Worm (Caenorhabditis elegans) whole organism, L2 larva: ENCODE data around the gene F54F12.1.

Source experiments
- C34F6.9 ChIP-seq: fragments of 150-350 bp; optimal IDR thresholded peaks from 2 replicates; lab custom pipeline; 2014; ENCODE audit warnings: missing biosample characterization, missing genetic modification characterization
- F13H6.1 ChIP-seq: sonication (generic microtip); optimal IDR thresholded peaks from 2 replicates; lab custom pipeline; 2016; ENCODE audit warnings: missing genetic modification characterization, missing compliant biosample characterization
- R02D3.7 ChIP-seq: fragments of 150-350 bp; optimal IDR thresholded peaks from 2 replicates; lab custom pipeline; 2014; ENCODE audit warnings: missing biosample characterization, missing genetic modification characterization
- alr-1 ChIP-seq: fragments of 150-350 bp; optimal IDR thresholded peaks from 2 replicates; lab custom pipeline; 2014; ENCODE audit warnings: missing biosample characterization, missing genetic modification characterization
- ama-1 ChIP-seq: fragments of 150-350 bp; optimal IDR thresholded peaks from 2 replicates; lab custom pipeline; 2018; ENCODE audit warnings: inconsistent platforms
- blmp-1 ChIP-seq: sonication (generic microtip); optimal IDR thresholded peaks from 2 replicates; lab custom pipeline; 2017; ENCODE audit warnings: missing genetic modification characterization, mild to moderate bottlenecking, missing compliant biosample characterization, antibody characterized with exemption, moderate library complexity; ENCODE audit not compliant: insufficient read depth
- ceh-16 ChIP-seq: fragments of 150-350 bp; optimal IDR thresholded peaks from 2 replicates; lab custom pipeline; 2014; ENCODE audit warnings: missing biosample characterization, missing genetic modification characterization
- ceh-82 ChIP-seq: fragments of 150-350 bp; optimal IDR thresholded peaks from 2 replicates; lab custom pipeline; 2014; ENCODE audit warnings: missing biosample characterization, missing genetic modification characterization
- crh-2 ChIP-seq: sonication (generic microtip); optimal IDR thresholded peaks from 2 replicates; lab custom pipeline; 2017; ENCODE audit warnings: missing biosample characterization, missing genetic modification characterization
- dmd-4 ChIP-seq: sonication (generic microtip); optimal IDR thresholded peaks from 2 replicates; lab custom pipeline; 2017; ENCODE audit warnings: missing biosample characterization, missing genetic modification characterization
- egl-27 ChIP-seq: sonication (generic microtip); optimal IDR thresholded peaks from 3 replicates; lab custom pipeline; 2017; ENCODE audit warnings: missing biosample characterization, missing genetic modification reagents, missing genetic modification characterization
- elt-3 ChIP-seq: sonication (generic microtip); optimal IDR thresholded peaks from 2 replicates; lab custom pipeline; 2017; ENCODE audit warnings: missing biosample characterization, missing genetic modification characterization
- fos-1 ChIP-seq: fragments of 150-350 bp; optimal IDR thresholded peaks from 2 replicates; lab custom pipeline; 2014; ENCODE audit warnings: missing biosample characterization, missing genetic modification characterization
- gmeb-1 ChIP-seq: fragments of 150-350 bp; optimal IDR thresholded peaks from 2 replicates; lab custom pipeline; 2014; ENCODE audit warnings: missing biosample characterization, missing genetic modification characterization
- lin-39 ChIP-seq: fragments of 150-350 bp; optimal IDR thresholded peaks from 2 replicates; lab custom pipeline; 2014; ENCODE audit warnings: missing biosample characterization, missing genetic modification reagents, missing genetic modification characterization
- lsy-2 ChIP-seq, 2 experiments: fragments of 150-350 bp in 1 of 2; sonication (generic microtip) in 1 of 2; optimal IDR thresholded peaks; 2 replicates each; lab custom pipeline; 2014 to 2017; ENCODE audit warnings: missing biosample characterization in 2 of 2, missing genetic modification characterization in 2 of 2
- mab-5 ChIP-seq: fragments of 150-350 bp; optimal IDR thresholded peaks from 2 replicates; lab custom pipeline; 2014; ENCODE audit warnings: missing biosample characterization, missing genetic modification characterization
- mbf-1 ChIP-seq: sonication (generic microtip); optimal IDR thresholded peaks from 2 replicates; lab custom pipeline; 2017; ENCODE audit warnings: missing biosample characterization, missing genetic modification characterization
- nhr-10 ChIP-seq: sonication (generic microtip); optimal IDR thresholded peaks from 2 replicates; lab custom pipeline; 2017; ENCODE audit warnings: missing biosample characterization, missing genetic modification characterization
- nhr-11 ChIP-seq: fragments of 150-350 bp; optimal IDR thresholded peaks from 2 replicates; lab custom pipeline; 2014; ENCODE audit warnings: missing biosample characterization, missing genetic modification characterization
- nhr-12 ChIP-seq: fragments of 150-350 bp; optimal IDR thresholded peaks from 2 replicates; lab custom pipeline; 2014; ENCODE audit warnings: missing biosample characterization, missing genetic modification characterization
- nhr-129 ChIP-seq: fragments of 150-350 bp; optimal IDR thresholded peaks from 2 replicates; lab custom pipeline; 2014; ENCODE audit warnings: missing biosample characterization, missing genetic modification characterization
- nhr-21 ChIP-seq: fragments of 150-350 bp; optimal IDR thresholded peaks from 2 replicates; lab custom pipeline; 2014; ENCODE audit warnings: missing biosample characterization, missing genetic modification characterization
- nhr-237 ChIP-seq: fragments of 150-350 bp; optimal IDR thresholded peaks from 2 replicates; lab custom pipeline; 2014; ENCODE audit warnings: missing biosample characterization, missing genetic modification characterization
- nhr-25 ChIP-seq: fragments of 150-350 bp; sonication (generic microtip); optimal IDR thresholded peaks from 3 replicates; lab custom pipeline; 2014; ENCODE audit warnings: missing biosample characterization, missing genetic modification characterization
- nhr-6 ChIP-seq: fragments of 150-350 bp; optimal IDR thresholded peaks from 2 replicates; lab custom pipeline; 2014; ENCODE audit warnings: missing biosample characterization, missing genetic modification characterization
- nhr-77 ChIP-seq: fragments of 150-350 bp; optimal IDR thresholded peaks from 2 replicates; lab custom pipeline; 2014; ENCODE audit warnings: missing biosample characterization, missing genetic modification characterization
- peb-1 ChIP-seq: fragments of 150-350 bp; optimal IDR thresholded peaks from 2 replicates; lab custom pipeline; 2014; ENCODE audit warnings: missing biosample characterization, missing genetic modification characterization
- skn-1 ChIP-seq: sonication (generic microtip); optimal IDR thresholded peaks from 2 replicates; lab custom pipeline; 2017; ENCODE audit warnings: missing biosample characterization, missing genetic modification characterization
- sma-3 ChIP-seq: sonication (generic microtip); optimal IDR thresholded peaks from 2 replicates; lab custom pipeline; 2016; ENCODE audit warnings: missing genetic modification reagents, missing genetic modification characterization, missing compliant biosample characterization
- snpc-4 ChIP-seq: fragments of 150-350 bp; optimal IDR thresholded peaks from 2 replicates; lab custom pipeline; 2014; ENCODE audit warnings: missing biosample characterization, missing genetic modification characterization
- unc-62 ChIP-seq: fragments of 150-350 bp; optimal IDR thresholded peaks from 2 replicates; lab custom pipeline; 2014; ENCODE audit warnings: missing biosample characterization, missing genetic modification reagents, missing genetic modification characterization
- zag-1 ChIP-seq: fragments of 150-350 bp; optimal IDR thresholded peaks from 2 replicates; lab custom pipeline; 2014; ENCODE audit warnings: missing biosample characterization, missing genetic modification characterization
- ztf-11 ChIP-seq: sonication (generic microtip); optimal IDR thresholded peaks from 2 replicates; lab custom pipeline; 2017; ENCODE audit warnings: missing biosample characterization, missing genetic modification characterization
- ztf-4 ChIP-seq: fragments of 150-350 bp; optimal IDR thresholded peaks from 2 replicates; lab custom pipeline; 2014; ENCODE audit warnings: missing biosample characterization, missing genetic modification characterization

Gene F54F12.1

ce11 chrIII:13055342-13055741, at the start of gene F54F12.1:
Gene F54F12.1, minus strand, starts transcription at chrIII:13055442.
- no peak for TF ChIP-seq ama-1 (lab: Kevin White, UChicago)
- no peak for TF ChIP-seq fos-1
- TF ChIP-seq nhr-12 (tag; lab: Kevin White, UChicago): no peak
- TF ChIP-seq lin-39 (tag; lab: Kevin White, UChicago): no peak
- TF ChIP-seq nhr-6 (tag; lab: Kevin White, UChicago): no peak
- TF ChIP-seq zag-1 (tag; lab: Kevin White, UChicago): no peak
- TF ChIP-seq egl-27 (tag; lab: Kevin White, UChicago): no peak
- TF ChIP-seq mab-5 (tag; lab: Kevin White, UChicago): no peak
- no peak for TF ChIP-seq alr-1
- TF ChIP-seq sma-3: no peak

ce11 chrIII:13104410-13104809, 49.2 kb upstream of the F54F12.1 start:
- TF ChIP-seq ceh-82 (no peak), nhr-6 (tag; lab: Kevin White, UChicago) (no peak), nhr-11 (no peak)
- TF ChIP-seq, all 48 proteins: peak for 0

- TF ChIP-seq alr-1 (no peak), unc-62 (no peak), snpc-4 (no peak), egl-27 (tag; lab: Kevin White, UChicago) (no peak), C34F6.9 (tag; lab: Kevin White, UChicago) (no peak), sma-3 (no peak), R02D3.7 (tag; lab: Kevin White, UChicago) (no peak)
Measured at ce11 chrIII:13103980-13104379, 48.7 kb upstream of the F54F12.1 start.

ce11 chrIII:13101070-13101469, 45.8 kb upstream of the F54F12.1 start:
- TF ChIP-seq peb-1 (tag; lab: Kevin White, UChicago) (no peak), sma-3 (peak; percentile 62), nhr-25 (tag; lab: Kevin White, UChicago) (peak; percentile 58), egl-27 (tag; lab: Kevin White, UChicago) (no peak), nhr-129 (tag; lab: Kevin White, UChicago) (peak; percentile 81), blmp-1 (tag; lab: Kevin White, UChicago) (peak; percentile 94), ama-1 (lab: Kevin White, UChicago) (no peak), R02D3.7 (tag; lab: Kevin White, UChicago) (no peak), elt-3 (tag; lab: Kevin White, UChicago) (no peak), nhr-21 (tag; lab: Kevin White, UChicago) (no peak), mbf-1 (tag; lab: Kevin White, UChicago) (no peak), F13H6.1 (no peak), ztf-11 (tag; lab: Kevin White, UChicago) (no peak), ztf-4 (tag; lab: Kevin White, UChicago) (no peak), skn-1 (tag; lab: Kevin White, UChicago) (no peak), gmeb-1 (tag; lab: Kevin White, UChicago) (no peak), crh-2 (tag; lab: Kevin White, UChicago) (peak; percentile 79), C34F6.9 (tag; lab: Kevin White, UChicago) (no peak)

- TF ChIP-seq ceh-16 (tag; lab: Kevin White, UChicago) (no peak), nhr-10 (no peak), mab-5 (tag; lab: Kevin White, UChicago) (no peak), F13H6.1 (no peak), ama-1 (lab: Kevin White, UChicago) (no peak), lsy-2 (tag; optimal IDR thresholded peaks at IDR 0.05; lab: Kevin White, UChicago) (no peak), nhr-77 (tag; lab: Kevin White, UChicago) (no peak), dmd-4 (tag; lab: Kevin White, UChicago) (no peak), nhr-237 (tag; lab: Kevin White, UChicago) (no peak), ztf-11 (tag; lab: Kevin White, UChicago) (no peak), C34F6.9 (tag; lab: Kevin White, UChicago) (no peak), fos-1 (no peak), nhr-12 (tag; lab: Kevin White, UChicago) (no peak), egl-27 (tag; lab: Kevin White, UChicago) (no peak), ceh-82 (no peak), mbf-1 (tag; lab: Kevin White, UChicago) (no peak), alr-1 (no peak), lin-39 (tag; lab: Kevin White, UChicago) (no peak)
Measured at ce11 chrIII:13099190-13099875, 44.1 kb upstream of the F54F12.1 start, which contains the start of gene pqn-83. Gene pqn-83, minus strand, starts transcription at chrIII:13099461.
